Worm (Caenorhabditis elegans) whole organism, L4 larva: ENCODE measurements around the gene fbxa-9.

Experiments used
- Y75B8A.6 ChIP-seq: fragments of 200-800 bp; sonication (Bioruptor generic); IDR thresholded peaks from 2 replicates; pipeline ENCODE4 v1.3.6; 2022; ENCODE audit warnings: missing genetic modification reagents, missing genetic modification characterization, missing compliant biosample characterization
- ama-1 ChIP-seq: fragments of 150-350 bp; optimal IDR thresholded peaks from 2 replicates; lab custom pipeline; 2014; ENCODE audit warnings: inconsistent platforms, mixed read lengths
- daf-12 ChIP-seq: fragments of 150-350 bp; optimal IDR thresholded peaks from 2 replicates; lab custom pipeline; 2014; ENCODE audit warnings: missing biosample characterization, missing genetic modification reagents, missing genetic modification characterization
- lin-29 ChIP-seq: fragments of 200-800 bp; sonication (Bioruptor generic); IDR thresholded peaks from 2 replicates; pipeline ENCODE4 v1.3.6; 2022; ENCODE audit warnings: missing genetic modification reagents, missing genetic modification characterization, missing compliant biosample characterization
- lir-3 ChIP-seq: sonication (generic microtip); optimal IDR thresholded peaks from 2 replicates; lab custom pipeline; 2016; ENCODE audit warnings: mild to moderate bottlenecking, missing genetic modification characterization, missing compliant biosample characterization
- lsy-2 ChIP-seq, 2 experiments: fragments of 150-350 bp in 1 of 2; sonication (generic microtip) in 1 of 2; optimal IDR thresholded peaks; 2 replicates each; lab custom pipeline; 2014 to 2017; ENCODE audit warnings: missing biosample characterization in 2 of 2, missing genetic modification characterization in 2 of 2
- snpc-4 ChIP-seq: fragments of 150-350 bp; optimal IDR thresholded peaks from 2 replicates; lab custom pipeline; 2014; ENCODE audit warnings: missing biosample characterization, missing genetic modification characterization
- unc-62 ChIP-seq, 3 experiments: fragments of 150-350 bp in 1 of 3; sonication (generic microtip); optimal IDR thresholded peaks in 2 of 3; peaks in 1 of 3; 1 replicate in 1 of 3; 2 replicates in 2 of 3; lab custom pipeline; 2014 to 2017; ENCODE audit warnings: missing biosample characterization in 3 of 3, missing genetic modification characterization in 3 of 3, missing genetic modification reagents in 3 of 3, missing genotype in 1 of 3
- zag-1 ChIP-seq: fragments of 150-350 bp; optimal IDR thresholded peaks from 2 replicates; lab custom pipeline; 2014; ENCODE audit warnings: missing biosample characterization, missing genetic modification characterization
- ztf-11 ChIP-seq: fragments of 150-350 bp; optimal IDR thresholded peaks from 2 replicates; lab custom pipeline; 2014; ENCODE audit warnings: missing biosample characterization, missing genetic modification characterization

DNA sequence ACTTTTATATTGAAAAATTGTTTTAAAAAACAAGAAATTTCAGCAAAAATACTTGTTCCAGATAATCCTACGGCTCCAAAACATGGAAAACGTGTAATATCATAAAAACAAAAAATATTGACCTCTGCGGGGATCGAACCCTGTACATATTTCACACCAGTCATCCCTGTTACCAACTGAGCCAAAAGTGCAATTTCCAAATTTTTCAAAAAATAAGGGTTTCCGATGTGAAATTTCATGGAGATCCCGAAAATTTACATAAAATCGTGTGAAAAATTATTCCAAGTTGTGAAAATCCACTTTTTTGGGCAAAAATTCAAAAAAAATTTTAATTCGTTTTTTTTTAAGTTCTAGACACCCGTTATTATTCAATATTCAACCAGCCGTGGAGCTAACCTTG, 37.7 kb downstream of the fbxa-9 start:
- TF ChIP-seq snpc-4 (tag; lab: Kevin White, UChicago): no peak
- no peak for TF ChIP-seq ztf-11 (tag; lab: Kevin White, UChicago)
- TF ChIP-seq lin-29 (GFP tag; lab: Robert Waterston, UW): no peak
- no peak for TF ChIP-seq zag-1 (tag; lab: Kevin White, UChicago)
- TF ChIP-seq daf-12 (tag; lab: Kevin White, UChicago): no peak
- no peak for TF ChIP-seq ama-1
- no peak for TF ChIP-seq unc-62 (GFP tag; optimal IDR thresholded peaks at IDR 0.05 in 1 of 2; lab: Kevin White, UChicago)
- TF ChIP-seq unc-62 (tag; optimal IDR thresholded peaks at IDR 0.05; lab: Kevin White, UChicago): no peak
- TF ChIP-seq Y75B8A.6 (GFP tag; lab: Robert Waterston, UW): no peak
- TF ChIP-seq lir-3 (tag; lab: Kevin White, UChicago): no peak
- no peak for TF ChIP-seq lsy-2 (tag; optimal IDR thresholded peaks at IDR 0.05; lab: Kevin White, UChicago)
